Fruit fly (Drosophila melanogaster): ENCODE measurements around the gene CG8568.

CG8568 gene

DNA sequence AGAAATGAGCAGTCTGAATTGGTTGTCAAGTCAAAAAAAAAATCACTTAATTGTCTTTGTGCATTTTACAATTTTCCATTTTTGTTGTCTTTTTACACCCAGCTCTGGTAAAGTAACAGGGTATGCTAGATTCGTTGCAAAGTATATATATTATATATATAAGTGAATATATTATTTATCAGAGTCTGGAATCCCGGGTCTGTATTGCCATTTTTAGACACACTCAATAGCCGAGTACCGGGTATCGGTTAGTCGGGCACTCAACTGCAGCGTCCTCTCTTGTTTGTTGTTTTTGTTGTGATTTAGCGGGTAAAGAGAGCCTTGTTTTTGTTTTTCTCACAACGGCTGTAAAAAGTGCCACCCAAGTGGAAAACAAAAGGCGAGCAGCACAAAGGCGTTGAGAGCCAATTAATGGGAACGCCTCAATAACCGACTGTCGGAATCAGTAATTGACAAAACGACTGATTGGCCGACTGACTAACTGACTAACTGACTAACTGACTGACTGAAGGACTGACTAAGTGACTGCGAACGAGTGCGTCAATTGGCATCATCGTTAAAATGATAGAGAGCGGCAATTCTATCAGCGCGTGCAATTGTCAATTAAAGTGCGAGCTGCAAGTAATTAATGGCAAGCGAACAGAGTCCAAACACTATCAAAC, 41.4 kb upstream of the CG8568 start:
- TF ChIP-seq lz (GFP tag; optimal IDR thresholded peaks at IDR 0.05) (peak; percentile 36), Gug (GFP tag; IDR thresholded peaks at IDR 0.05) (peak; percentile 25; the same call in 1 of the 2 replicates), pdm3 (GFP tag; optimal IDR thresholded peaks at IDR 0.05) (peak; percentile 44), achi (GFP tag; optimal IDR thresholded peaks at IDR 0.05) (peak; percentile 51), CG9139 (GFP tag; optimal IDR thresholded peaks at IDR 0.05) (no peak), CG8632 (GFP tag; optimal IDR thresholded peaks at IDR 0.05) (peak; percentile 72), Met (GFP tag; optimal IDR thresholded peaks at IDR 0.05) (peak; percentile 38), Sox102F (GFP tag; optimal IDR thresholded peaks at IDR 0.05) (peak; percentile 45), CG6808 (GFP tag; optimal IDR thresholded peaks at IDR 0.05) (peak; percentile 18), eg (GFP tag; IDR thresholded peaks at IDR 0.05) (peak; percentile 68), CG16779 (tag; optimal IDR thresholded peaks at IDR 0.05) (no peak), CG6276 (GFP tag; optimal IDR thresholded peaks at IDR 0.05) (peak; percentile 32), cyc (GFP tag; optimal IDR thresholded peaks at IDR 0.05) (peak; percentile 56), CG1621 (tag; optimal IDR thresholded peaks at IDR 0.05) (peak; percentile 31), CG3919 (GFP tag; optimal IDR thresholded peaks at IDR 0.05) (peak; percentile 41), fkh (GFP tag; optimal IDR thresholded peaks at IDR 0.05) (no peak), Lpt (GFP tag; optimal IDR thresholded peaks at IDR 0.05) (no peak), topi (GFP tag; optimal IDR thresholded peaks at IDR 0.05) (peak; percentile 55), vri (GFP tag; optimal IDR thresholded peaks at IDR 0.05) (no peak), CG6163 (GFP tag; IDR thresholded peaks at IDR 0.05) (peak; percentile 75), acj6 (GFP tag; optimal IDR thresholded peaks at IDR 0.05) (peak; percentile 60), dsx (GFP tag; optimal IDR thresholded peaks at IDR 0.05; ENCODE audit: poor library complexity, severe bottlenecking) (peak; percentile 26), svp (GFP tag) (peak; percentile 78), CG31627 (GFP tag; optimal IDR thresholded peaks at IDR 0.05) (peak; percentile 41), CG11902 (GFP tag; optimal IDR thresholded peaks at IDR 0.05) (peak; percentile 59), fd85E (GFP tag; optimal IDR thresholded peaks at IDR 0.05) (no peak), OdsH (GFP tag; optimal IDR thresholded peaks at IDR 0.05) (peak; percentile 58), Eip75B (GFP tag; optimal IDR thresholded peaks at IDR 0.05) (peak; percentile 28), CG6854 (GFP tag; optimal IDR thresholded peaks at IDR 0.05) (no peak), spab (GFP tag; optimal IDR thresholded peaks at IDR 0.05) (peak; percentile 1), CG10631 (GFP tag; optimal IDR thresholded peaks at IDR 0.05) (peak; percentile 70), CG4318 (GFP tag; optimal IDR thresholded peaks at IDR 0.05) (peak; percentile 35), CG34406 (GFP tag; optimal IDR thresholded peaks at IDR 0.05) (peak; percentile 66), Ets96B (tag; optimal IDR thresholded peaks at IDR 0.05) (peak; percentile 49), CG6792 (GFP tag; optimal IDR thresholded peaks at IDR 0.05) (peak; percentile 46), Blimp-1 (GFP tag; optimal IDR thresholded peaks at IDR 0.05) (peak; percentile 19), CG10669 (GFP tag; optimal IDR thresholded peaks at IDR 0.05) (peak; percentile 66), CG7368 (GFP tag; optimal IDR thresholded peaks at IDR 0.05) (peak; percentile 4), CG8319 (GFP tag; optimal IDR thresholded peaks at IDR 0.05) (no peak), CG8119 (GFP tag; IDR thresholded peaks at IDR 0.05) (0 out of 3 replicates have a peak, but pooled peaks have one; percentile 25), salr (GFP tag; optimal IDR thresholded peaks at IDR 0.05) (peak in 1 of 2 experiments; percentile 36), net (GFP tag; optimal IDR thresholded peaks at IDR 0.05) (no peak), Hr4 (GFP tag; optimal IDR thresholded peaks at IDR 0.05) (peak; percentile 5), Hr39 (GFP tag; optimal IDR thresholded peaks at IDR 0.05) (peak; percentile 46), Sox15 (GFP tag; optimal IDR thresholded peaks at IDR 0.05) (peak; percentile 63), dac (GFP tag; optimal IDR thresholded peaks at IDR 0.05) (peak; percentile 12), CG15336 (GFP tag; IDR thresholded peaks at IDR 0.05) (peak; percentile 47), Eip93F (GFP tag; optimal IDR thresholded peaks at IDR 0.05) (peak; percentile 22), Hr38 (GFP tag; optimal IDR thresholded peaks at IDR 0.05) (no peak), CG11762 (GFP tag; optimal IDR thresholded peaks at IDR 0.05; ENCODE audit: insufficient read depth) (peak; percentile 26), fd59A (GFP tag; optimal IDR thresholded peaks at IDR 0.05) (peak; percentile 14)

Data from whole organism, prepupa.